Worm (Caenorhabditis elegans): Measurements from ENCODE around the gene col-98.
A peak's percentile ranks its signal among the peaks of the same experiment; 100 is the strongest.

Gene col-98

ce11 chrIII:13067884-13068767, 49.3 kb downstream of the col-98 start (continued):
- TF ChIP-seq nhr-102 (tag; optimal IDR thresholded peaks at IDR 0.05) (peak; percentile 73), duxl-1 (tag; optimal IDR thresholded peaks at IDR 0.05; ENCODE audit: poor library complexity) (peak; percentile 28), tag-97 (GFP tag; IDR thresholded peaks at IDR 0.05) (no peak), vab-7 (GFP tag; IDR thresholded peaks at IDR 0.05) (0 out of 2 replicates have a peak, but pooled peaks have one; percentile 42), sdz-12 (GFP tag; optimal IDR thresholded peaks at IDR 0.05) (peak; percentile 38), F44E2.7 (GFP tag; IDR thresholded peaks at IDR 0.05) (no peak), lin-39 (tag; optimal IDR thresholded peaks at IDR 0.05) (no peak), unc-130 (GFP tag; optimal IDR thresholded peaks at IDR 0.05) (no peak), egl-43 (GFP tag; IDR thresholded peaks at IDR 0.05) (peak; percentile 87), Y75B8A.6 (GFP tag; IDR thresholded peaks at IDR 0.05) (no peak), daf-8 (GFP tag; IDR thresholded peaks at IDR 0.05) (0 out of 2 replicates have a peak, but pooled peaks have one; percentile 55), mxl-2 (GFP tag; conservative IDR thresholded peaks at IDR 0.05) (no peak), gei-8 (GFP tag; optimal IDR thresholded peaks at IDR 0.05) (peak; percentile 64), ZK337.2 (GFP tag; IDR thresholded peaks at IDR 0.05) (no peak), mes-2 (tag; optimal IDR thresholded peaks at IDR 0.05; ENCODE audit: poor library complexity, severe bottlenecking) (peak; percentile 77), dmd-9 (GFP tag; IDR thresholded peaks at IDR 0.05) (no peak), pqm-1 (tag; optimal IDR thresholded peaks at IDR 0.05) (no peak), mxl-3 (GFP tag; optimal IDR thresholded peaks at IDR 0.05) (peak; percentile 97), spr-3 (GFP tag; optimal IDR thresholded peaks at IDR 0.05) (peak; percentile 34), spr-1 (tag; optimal IDR thresholded peaks at IDR 0.05) (peak; percentile 71), hif-1 (tag; optimal IDR thresholded peaks at IDR 0.05) (peak; percentile 32 to 81), fkh-10 (GFP tag; optimal IDR thresholded peaks at IDR 0.05) (peak; percentile 80), ctbp-1 (GFP tag; IDR thresholded peaks at IDR 0.05) (peak; percentile 75), D1046.2 (GFP tag; IDR thresholded peaks at IDR 0.05) (0 out of 2 replicates have a peak, but pooled peaks have one; percentile 41), ceh-32 (tag; optimal IDR thresholded peaks at IDR 0.05; ENCODE audit: poor library complexity) (no peak), lin-13 (GFP tag; optimal IDR thresholded peaks at IDR 0.05) (peak; percentile 82), lin-1 (GFP tag; IDR thresholded peaks at IDR 0.05) (peak; percentile 72; the same call in 1 of the 2 replicates), nhr-77 (tag; optimal IDR thresholded peaks at IDR 0.05) (peak; percentile 87), lsy-2 (tag; optimal IDR thresholded peaks at IDR 0.05) (peak; percentile 65 to 83)

DNA sequence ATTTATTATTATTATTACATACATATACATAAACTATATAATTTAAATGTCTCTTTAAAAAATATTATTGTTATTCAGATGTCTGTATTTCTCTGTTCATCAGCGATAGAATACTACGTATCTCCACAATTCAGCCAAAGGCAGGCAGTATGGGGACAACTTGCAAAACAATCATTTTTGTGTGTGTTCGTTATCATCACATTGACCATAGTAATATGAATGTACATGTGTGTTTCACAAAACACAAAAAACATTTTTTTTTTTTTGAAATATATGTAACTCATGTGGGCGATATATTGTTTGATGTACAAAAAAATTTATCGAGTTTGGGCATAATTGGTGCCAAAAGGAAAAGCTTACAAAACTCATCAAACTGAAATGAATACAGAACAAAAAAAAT, 50.6 kb downstream of the col-98 start:
- TF ChIP-seq ceh-32 (tag; optimal IDR thresholded peaks at IDR 0.05; ENCODE audit: poor library complexity) (no peak), nhr-6 (tag; optimal IDR thresholded peaks at IDR 0.05) (no peak), mdl-1 (tag; optimal IDR thresholded peaks at IDR 0.05) (no peak), aha-1 (tag) (no peak), lsy-2 (tag; optimal IDR thresholded peaks at IDR 0.05) (peak in 1 of 2 experiments; percentile 17), dve-1 (tag; optimal IDR thresholded peaks at IDR 0.05; ENCODE audit: insufficient read depth) (peak; percentile 13), saeg-2 (GFP tag; IDR thresholded peaks at IDR 0.05) (no peak), F37D6.2 (tag; optimal IDR thresholded peaks at IDR 0.05) (no peak), pqm-1 (tag; optimal IDR thresholded peaks at IDR 0.05) (peak; percentile 3), nhr-76 (tag; optimal IDR thresholded peaks at IDR 0.05) (no peak), zag-1 (tag; optimal IDR thresholded peaks at IDR 0.05) (no peak), lim-7 (GFP tag; IDR thresholded peaks at IDR 0.05) (no peak), daf-16 (GFP tag; optimal IDR thresholded peaks at IDR 0.05) (no peak), daf-16 (tag; optimal IDR thresholded peaks at IDR 0.05) (peak; percentile 76), tra-1 (GFP tag; IDR thresholded peaks at IDR 0.05) (no peak), nhr-42 (GFP tag; IDR thresholded peaks at IDR 0.05) (no peak), hlh-11 (tag; optimal IDR thresholded peaks at IDR 0.05) (peak; percentile 11), nhr-28 (tag; optimal IDR thresholded peaks at IDR 0.05) (peak; percentile 66), lin-38 (GFP tag; IDR thresholded peaks at IDR 0.05) (no peak), nhr-77 (tag; optimal IDR thresholded peaks at IDR 0.05) (peak; percentile 12), ces-1 (GFP tag; optimal IDR thresholded peaks at IDR 0.05) (no peak)

Measured in whole organism, L4 larva.